Fruit fly (Drosophila melanogaster): ENCODE data around the gene Arf1.

The Arf1 gene

dm6 chr3L:22878723-22879343 is 6.8 kb upstream of the Arf1 start, which contains the start of the genes Chro and Ssl1 (continued):
- TF ChIP-seq hth (optimal IDR thresholded peaks at IDR 0.05) (no peak), en (GFP tag; optimal IDR thresholded peaks at IDR 0.05) (peak; percentile 100), maf-S (GFP tag; optimal IDR thresholded peaks at IDR 0.05) (peak; percentile 100), CG11723 (GFP tag; optimal IDR thresholded peaks at IDR 0.05) (peak; percentile 100), Vsx1 (GFP tag; optimal IDR thresholded peaks at IDR 0.05) (peak; percentile 99), CG14667 (GFP tag; IDR thresholded peaks at IDR 0.05) (peak; percentile 100), CG18011 (GFP tag; optimal IDR thresholded peaks at IDR 0.05) (peak; percentile 94), croc (GFP tag; conservative IDR thresholded peaks at IDR 0.05) (peak; percentile 100), CG15696 (tag; optimal IDR thresholded peaks at IDR 0.05) (peak; percentile 100), CG13624 (GFP tag; optimal IDR thresholded peaks at IDR 0.05) (peak; percentile 100), mld (GFP tag; IDR thresholded peaks at IDR 0.05; ENCODE audit: partially characterized antibody) (no peak), CG13775 (GFP tag; optimal IDR thresholded peaks at IDR 0.05) (peak; percentile 100), CG10431 (GFP tag; optimal IDR thresholded peaks at IDR 0.05) (peak; percentile 98), abd-A (tag; optimal IDR thresholded peaks at IDR 0.05) (peak; percentile 95), CG4854 (GFP tag; optimal IDR thresholded peaks at IDR 0.05) (peak; percentile 100), kni (GFP tag; optimal IDR thresholded peaks at IDR 0.05) (peak; percentile 97), onecut (GFP tag; IDR thresholded peaks at IDR 0.05) (peak; percentile 99), CG6765 (GFP tag; optimal IDR thresholded peaks at IDR 0.05) (peak; percentile 99), peb (GFP tag; IDR thresholded peaks at IDR 0.05) (peak; percentile 100), her (GFP tag; optimal IDR thresholded peaks at IDR 0.05) (peak; percentile 98), vvl (GFP tag; IDR thresholded peaks at IDR 0.05) (peak; percentile 100), CG17361 (GFP tag; IDR thresholded peaks at IDR 0.05) (peak; percentile 100), Gsc (GFP tag; IDR thresholded peaks at IDR 0.05) (peak; percentile 100), CG1233 (GFP tag; optimal IDR thresholded peaks at IDR 0.05) (peak; percentile 100), pzg (GFP tag; optimal IDR thresholded peaks at IDR 0.05) (peak; percentile 79), CG12299 (tag; optimal IDR thresholded peaks at IDR 0.05) (peak; percentile 99), chn (GFP tag; optimal IDR thresholded peaks at IDR 0.05) (peak; percentile 100), Fer3 (tag; optimal IDR thresholded peaks at IDR 0.05) (peak; percentile 100), gfzf (GFP tag; optimal IDR thresholded peaks at IDR 0.05) (peak; percentile 50), Lim3 (GFP tag; IDR thresholded peaks at IDR 0.05) (peak; percentile 100), ftz-f1 (GFP tag; optimal IDR thresholded peaks at IDR 0.05) (peak; percentile 97), gem (tag; optimal IDR thresholded peaks at IDR 0.05) (peak; percentile 100), CG17829 (tag; optimal IDR thresholded peaks at IDR 0.05) (peak; percentile 100), Kr (GFP tag; optimal IDR thresholded peaks at IDR 0.05) (peak; percentile 95), Atf6 (GFP tag; IDR thresholded peaks at IDR 0.05) (peak; percentile 100), CG12071 (GFP tag; optimal IDR thresholded peaks at IDR 0.05) (peak; percentile 100), Dad (GFP tag; optimal IDR thresholded peaks at IDR 0.05) (peak; percentile 100), pnt (GFP tag; optimal IDR thresholded peaks at IDR 0.05) (peak; percentile 100), CG7928 (GFP tag; optimal IDR thresholded peaks at IDR 0.05) (peak; percentile 87), row (GFP tag; IDR thresholded peaks at IDR 0.05) (peak; percentile 100), HHEX (GFP tag; optimal IDR thresholded peaks at IDR 0.05) (peak; percentile 100), emc (GFP tag; optimal IDR thresholded peaks at IDR 0.05) (peak; percentile 99), esg (GFP tag; conservative IDR thresholded peaks at IDR 0.05) (peak; percentile 100), CG4707 (GFP tag; optimal IDR thresholded peaks at IDR 0.05) (peak; percentile 98), CG43689 (GFP tag; IDR thresholded peaks at IDR 0.05) (peak; percentile 99), CkIIα-i1 (GFP tag; IDR thresholded peaks at IDR 0.05) (peak; percentile 98), psq (GFP tag; optimal IDR thresholded peaks at IDR 0.05) (peak; percentile 99), cg (GFP tag; optimal IDR thresholded peaks at IDR 0.05) (peak; percentile 18), chm (GFP tag; IDR thresholded peaks at IDR 0.05) (peak; percentile 100), CG14965 (GFP tag; optimal IDR thresholded peaks at IDR 0.05; ENCODE audit: borderline replicate concordance) (peak; percentile 94)

All from whole organism, embryonic.